Fruit fly (Drosophila melanogaster) S2 (cell line): ENCODE data around the gene Scgdelta.

Source experiments
- CG8478 ChIP-seq: fragments of >200 bp; optimal IDR thresholded peaks from 2 replicates; lab custom pipeline; 2018
- CTCF ChIP-seq, 2 experiments: fragments of >200 bp; optimal IDR thresholded peaks; 2 replicates each; lab custom pipeline; 2018

dm6 chrX:1695529-1696410 lies 58.1 kb downstream of the Scgdelta start, which contains the start of gene a6:
- peak in 1 of 2 experiments; percentile 2 for TF ChIP-seq CTCF (optimal IDR thresholded peaks at IDR 0.05; lab: Kevin White, UChicago)
- TF ChIP-seq CG8478, result no peak
